Worm (Caenorhabditis elegans): ENCODE data around the gene lex-1.
A peak's percentile ranks its signal among the peaks of the same experiment; 100 is the strongest.

Gene lex-1

ce11 chrIV:12086498-12086897 is 7.2 kb downstream of the lex-1 start (continued):
- no peak for TF ChIP-seq elt-4 (tag; optimal IDR thresholded peaks at IDR 0.05)
- TF ChIP-seq tbx-7 (tag; optimal IDR thresholded peaks at IDR 0.05): no peak
- TF ChIP-seq ceh-34 (tag; optimal IDR thresholded peaks at IDR 0.05): peak; percentile 38
- TF ChIP-seq lim-6 (tag; optimal IDR thresholded peaks at IDR 0.05): no peak
- TF ChIP-seq pag-3 (tag; optimal IDR thresholded peaks at IDR 0.05; ENCODE audit: borderline replicate concordance): no peak
- TF ChIP-seq nhr-232 (tag; optimal IDR thresholded peaks at IDR 0.05): peak; percentile 54
- no peak for TF ChIP-seq ahr-1 (tag; optimal IDR thresholded peaks at IDR 0.05)
- TF ChIP-seq ceh-22 (tag; optimal IDR thresholded peaks at IDR 0.05): no peak
- TF ChIP-seq tbx-2 (tag; optimal IDR thresholded peaks at IDR 0.05): peak; percentile 61
- no peak for TF ChIP-seq pax-1 (tag; optimal IDR thresholded peaks at IDR 0.05)
- TF ChIP-seq hlh-6 (tag; optimal IDR thresholded peaks at IDR 0.05): peak; percentile 67
- peak; percentile 36 for TF ChIP-seq ceh-48 (tag; optimal IDR thresholded peaks at IDR 0.05)
- peak; percentile 44 for TF ChIP-seq fax-1 (tag; optimal IDR thresholded peaks at IDR 0.05)
- TF ChIP-seq lin-11 (tag; optimal IDR thresholded peaks at IDR 0.05): peak; percentile 46
- peak; percentile 59 for TF ChIP-seq C08G9.2 (tag; optimal IDR thresholded peaks at IDR 0.05)
- TF ChIP-seq unc-42 (tag; optimal IDR thresholded peaks at IDR 0.05): no peak
- peak; percentile 66 for TF ChIP-seq sdc-2 (tag; optimal IDR thresholded peaks at IDR 0.05)
- TF ChIP-seq ceh-9 (tag; optimal IDR thresholded peaks at IDR 0.05): no peak
- no peak for TF ChIP-seq ttx-3 (tag; optimal IDR thresholded peaks at IDR 0.05)
- peak; percentile 63 for TF ChIP-seq ztf-16 (tag; optimal IDR thresholded peaks at IDR 0.05)
- peak; percentile 68 for TF ChIP-seq gmeb-2 (tag; optimal IDR thresholded peaks at IDR 0.05)
- peak; percentile 49 for TF ChIP-seq che-1 (tag; optimal IDR thresholded peaks at IDR 0.05)
- TF ChIP-seq rnt-1 (tag; optimal IDR thresholded peaks at IDR 0.05): no peak
- TF ChIP-seq F13H6.1 (tag; optimal IDR thresholded peaks at IDR 0.05): no peak
- TF ChIP-seq pha-2 (tag; optimal IDR thresholded peaks at IDR 0.05): peak; percentile 60
- TF ChIP-seq ceh-18 (tag; optimal IDR thresholded peaks at IDR 0.05): peak; percentile 19
- no peak for TF ChIP-seq pha-4 (tag; optimal IDR thresholded peaks at IDR 0.05)
- TF ChIP-seq ceh-24 (tag; optimal IDR thresholded peaks at IDR 0.05): peak; percentile 22
- TF ChIP-seq syd-9 (tag; optimal IDR thresholded peaks at IDR 0.05): peak; percentile 30
- peak; percentile 4 for TF ChIP-seq mec-3 (tag; optimal IDR thresholded peaks at IDR 0.05; ENCODE audit: borderline replicate concordance)
- peak; percentile 69 for TF ChIP-seq elt-2 (tag; optimal IDR thresholded peaks at IDR 0.05)
- TF ChIP-seq ref-2 (tag; optimal IDR thresholded peaks at IDR 0.05): peak; percentile 48
- TF ChIP-seq fkh-10 (GFP tag; optimal IDR thresholded peaks at IDR 0.05): no peak
- peak; percentile 54 for TF ChIP-seq ceh-6 (GFP tag; optimal IDR thresholded peaks at IDR 0.05)
- peak; percentile 66 for TF ChIP-seq T23F11.4 (GFP tag; optimal IDR thresholded peaks at IDR 0.05)
- TF ChIP-seq ceh-2 (tag; optimal IDR thresholded peaks at IDR 0.05): peak; percentile 65
- TF ChIP-seq zip-5 (tag; optimal IDR thresholded peaks at IDR 0.05): peak; percentile 71
- no peak for TF ChIP-seq hlh-8 (tag; optimal IDR thresholded peaks at IDR 0.05)
- no peak for TF ChIP-seq unc-86 (tag; optimal IDR thresholded peaks at IDR 0.05)
- TF ChIP-seq madf-2 (tag; optimal IDR thresholded peaks at IDR 0.05): peak; percentile 55
- TF ChIP-seq eyg-1 (tag; optimal IDR thresholded peaks at IDR 0.05): no peak

ce11 chrIV:12088898-12089297 is 9.6 kb downstream of the lex-1 start:
- peak; percentile 52 for TF ChIP-seq nfya-1 (tag; optimal IDR thresholded peaks at IDR 0.05)
- TF ChIP-seq gmeb-2 (tag; optimal IDR thresholded peaks at IDR 0.05): no peak
- TF ChIP-seq npax-4 (tag; optimal IDR thresholded peaks at IDR 0.05): no peak
- no peak for TF ChIP-seq ceh-6 (GFP tag; optimal IDR thresholded peaks at IDR 0.05)
- peak; percentile 35 for TF ChIP-seq ceh-31 (tag; optimal IDR thresholded peaks at IDR 0.05)
- TF ChIP-seq ama-1 (optimal IDR thresholded peaks at IDR 0.05): peak; percentile 73

All from whole organism, late embryonic.